Fruit fly (Drosophila melanogaster) whole organism, prepupa: ENCODE measurements around the gene Trx2.

ENCODE experiments used
- Blimp-1 ChIP-seq: fragments of 200-800 bp; sonication (Bioruptor generic); optimal IDR thresholded peaks from 3 replicates; lab custom pipeline; 2017; ENCODE audit warnings: missing biosample characterization, missing genetic modification characterization, mild to moderate bottlenecking, moderate library complexity, missing genetic modification reagents
- CG10631 ChIP-seq: fragments of 200-800 bp; sonication (Bioruptor generic); optimal IDR thresholded peaks from 2 replicates; lab custom pipeline; 2016; ENCODE audit warnings: missing biosample characterization, missing genetic modification characterization
- CG11902 ChIP-seq: fragments of 200-800 bp; sonication (Bioruptor generic); optimal IDR thresholded peaks from 3 replicates; lab custom pipeline; 2016; ENCODE audit warnings: missing biosample characterization, missing genetic modification characterization
- CG31627 ChIP-seq: fragments of 200-800 bp; sonication (Bioruptor generic); optimal IDR thresholded peaks from 3 replicates; lab custom pipeline; 2016; ENCODE audit warnings: missing biosample characterization, missing genetic modification characterization
- CG6854 ChIP-seq: fragments of 200-800 bp; sonication (Bioruptor generic); optimal IDR thresholded peaks from 2 replicates; lab custom pipeline; 2017; ENCODE audit warnings: missing biosample characterization, mild to moderate bottlenecking, missing genetic modification characterization
- CG7368 ChIP-seq: fragments of 200-800 bp; sonication (Bioruptor generic); optimal IDR thresholded peaks from 3 replicates; lab custom pipeline; 2016; ENCODE audit warnings: missing biosample characterization, missing genetic modification characterization
- Eip75B ChIP-seq: fragments of 200-800 bp; sonication (Bioruptor generic); optimal IDR thresholded peaks from 3 replicates; lab custom pipeline; 2016; ENCODE audit warnings: missing biosample characterization, missing genetic modification characterization
- Eip78C ChIP-seq: fragments of 200-800 bp; sonication (Bioruptor generic); peaks from one replicate; lab custom pipeline; 2016; ENCODE audit warnings: missing biosample characterization, missing genetic modification characterization
- Lpt ChIP-seq: fragments of 200-800 bp; sonication (Bioruptor generic); optimal IDR thresholded peaks from 3 replicates; lab custom pipeline; 2016; ENCODE audit warnings: missing biosample characterization, missing genetic modification characterization
- dsx ChIP-seq: fragments of 200-800 bp; optimal IDR thresholded peaks from 3 replicates; lab custom pipeline; 2019; ENCODE audit warnings: missing biosample characterization, mild to moderate bottlenecking, missing genetic modification characterization, moderate library complexity; ENCODE audit not compliant: poor library complexity, severe bottlenecking
- fkh ChIP-seq: fragments of 200-800 bp; sonication (Bioruptor generic); optimal IDR thresholded peaks from 3 replicates; lab custom pipeline; 2017; ENCODE audit warnings: missing biosample characterization, mild to moderate bottlenecking, missing genetic modification characterization, moderate library complexity
- net ChIP-seq: fragments of 200-800 bp; sonication (Bioruptor generic); optimal IDR thresholded peaks from 3 replicates; lab custom pipeline; 2016; ENCODE audit warnings: missing biosample characterization, missing genetic modification characterization
- svp ChIP-seq: fragments of 200-800 bp; sonication (Bioruptor generic); peaks from one replicate; lab custom pipeline; 2016; ENCODE audit warnings: missing biosample characterization, missing genetic modification characterization
- topi ChIP-seq: fragments of 200-800 bp; sonication (Bioruptor generic); optimal IDR thresholded peaks from 3 replicates; lab custom pipeline; 2016; ENCODE audit warnings: missing biosample characterization, missing genetic modification characterization

dm6 chr2L:9567398-9567856, 45.5 kb upstream of the Trx2 start:
- TF ChIP-seq CG31627 (GFP tag; lab: Kevin White, UChicago) (peak; percentile 60), svp (peak; percentile 74), Blimp-1 (GFP tag; lab: Kevin White, UChicago) (peak; percentile 74), topi (GFP tag; lab: Kevin White, UChicago) (peak; percentile 78), net (GFP tag; lab: Kevin White, UChicago) (peak; percentile 96), CG6854 (GFP tag; lab: Kevin White, UChicago) (peak; percentile 97), CG10631 (GFP tag; lab: Kevin White, UChicago) (peak; percentile 26), Eip75B (GFP tag; lab: Kevin White, UChicago) (peak; percentile 68), fkh (GFP tag; lab: Kevin White, UChicago) (peak; percentile 100), CG7368 (peak; percentile 85), Lpt (peak; percentile 42), CG11902 (no peak), Eip78C (GFP tag; lab: Kevin White, UChicago) (peak; percentile 96), dsx (GFP tag; lab: Kevin White, UChicago) (peak; percentile 54)
